Worm (Caenorhabditis elegans) whole organism, L3 larva: Measurements from ENCODE around the gene C16C4.1.

Experiments used
- R02D3.7 ChIP-seq: fragments of 150-350 bp; optimal IDR thresholded peaks from 2 replicates; lab custom pipeline; 2014; ENCODE audit warnings: missing biosample characterization, missing genetic modification characterization
- ZK546.5 ChIP-seq: sonication (generic microtip); optimal IDR thresholded peaks from 2 replicates; lab custom pipeline; 2017; ENCODE audit warnings: missing biosample characterization, missing genetic modification characterization
- aly-2 ChIP-seq: fragments of 150-350 bp; optimal IDR thresholded peaks from 2 replicates; lab custom pipeline; 2014; ENCODE audit warnings: missing biosample characterization, missing genetic modification characterization
- ceh-28 ChIP-seq: fragments of 150-350 bp; optimal IDR thresholded peaks from 2 replicates; lab custom pipeline; 2014; ENCODE audit warnings: missing biosample characterization, missing genetic modification reagents, missing genetic modification characterization
- ceh-82 ChIP-seq: fragments of 150-350 bp; optimal IDR thresholded peaks from 2 replicates; lab custom pipeline; 2014; ENCODE audit warnings: missing biosample characterization, missing genetic modification characterization
- ceh-9 ChIP-seq: sonication (generic microtip); optimal IDR thresholded peaks from 2 replicates; lab custom pipeline; 2018; ENCODE audit warnings: missing biosample characterization, missing genetic modification characterization
- egl-27 ChIP-seq: sonication (generic microtip); optimal IDR thresholded peaks from 4 replicates; lab custom pipeline; 2017; ENCODE audit warnings: missing biosample characterization, missing genetic modification reagents, missing genetic modification characterization
- egl-5 ChIP-seq: fragments of 150-350 bp; optimal IDR thresholded peaks from 2 replicates; lab custom pipeline; 2017; ENCODE audit warnings: missing biosample characterization, missing genetic modification reagents, missing genetic modification characterization, inconsistent platforms
- elt-1 ChIP-seq: fragments of 150-350 bp; optimal IDR thresholded peaks from 2 replicates; lab custom pipeline; 2014; ENCODE audit warnings: missing biosample characterization, missing genetic modification characterization
- elt-2 ChIP-seq: sonication (generic microtip); optimal IDR thresholded peaks from 2 replicates; lab custom pipeline; 2016; ENCODE audit warnings: missing genetic modification reagents, mild to moderate bottlenecking, missing genetic modification characterization, missing compliant biosample characterization
- eor-1 ChIP-seq, 2 experiments: fragments of 150-350 bp; optimal IDR thresholded peaks; 2 replicates each; lab custom pipeline; 2014 to 2018; ENCODE audit warnings: missing biosample characterization in 2 of 2, missing genetic modification characterization in 2 of 2
- fkh-10 ChIP-seq: sonication (generic microtip); optimal IDR thresholded peaks from 2 replicates; lab custom pipeline; 2017; ENCODE audit warnings: missing biosample characterization, missing genetic modification reagents, missing genetic modification characterization
- fkh-2 ChIP-seq: fragments of 150-350 bp; optimal IDR thresholded peaks from 2 replicates; lab custom pipeline; 2014; ENCODE audit warnings: missing biosample characterization, missing genetic modification reagents, missing genetic modification characterization
- fos-1 ChIP-seq: fragments of 150-350 bp; optimal IDR thresholded peaks from 2 replicates; lab custom pipeline; 2014; ENCODE audit warnings: missing biosample characterization, missing genetic modification characterization
- hmg-11 ChIP-seq: sonication (generic microtip); optimal IDR thresholded peaks from 2 replicates; lab custom pipeline; 2016; ENCODE audit warnings: missing genetic modification characterization, missing compliant biosample characterization
- lsy-12 ChIP-seq: sonication (generic microtip); optimal IDR thresholded peaks from 2 replicates; lab custom pipeline; 2016; ENCODE audit warnings: mild to moderate bottlenecking, missing genetic modification characterization, missing compliant biosample characterization
- mdl-1 ChIP-seq: fragments of 150-350 bp; optimal IDR thresholded peaks from 2 replicates; lab custom pipeline; 2014; ENCODE audit warnings: missing biosample characterization, missing genetic modification characterization
- mml-1 ChIP-seq: fragments of 150-350 bp; sonication (generic microtip); optimal IDR thresholded peaks from 3 replicates; lab custom pipeline; 2014; ENCODE audit warnings: missing biosample characterization, missing genetic modification characterization
- nfya-1 ChIP-seq: sonication (generic microtip); optimal IDR thresholded peaks from 2 replicates; lab custom pipeline; 2017; ENCODE audit warnings: missing genetic modification characterization, mild to moderate bottlenecking, missing compliant biosample characterization, antibody characterized with exemption, moderate library complexity; ENCODE audit not compliant: insufficient read depth
- nhr-12 ChIP-seq: fragments of 150-350 bp; optimal IDR thresholded peaks from 2 replicates; lab custom pipeline; 2014; ENCODE audit warnings: missing biosample characterization, missing genetic modification characterization
- nhr-25 ChIP-seq: sonication (generic microtip); optimal IDR thresholded peaks from 2 replicates; lab custom pipeline; 2017; ENCODE audit warnings: missing biosample characterization, missing genetic modification characterization
- nhr-43 ChIP-seq: sonication (generic microtip); optimal IDR thresholded peaks from 2 replicates; lab custom pipeline; 2016; ENCODE audit warnings: mild to moderate bottlenecking, missing genetic modification characterization, missing compliant biosample characterization; ENCODE audit not compliant: poor library complexity, severe bottlenecking
- nhr-67 ChIP-seq: fragments of 150-350 bp; optimal IDR thresholded peaks from 2 replicates; lab custom pipeline; 2014; ENCODE audit warnings: missing biosample characterization, missing genetic modification characterization
- nhr-76 ChIP-seq: fragments of 150-350 bp; sonication (generic microtip); optimal IDR thresholded peaks from 5 replicates; lab custom pipeline; 2014; ENCODE audit warnings: missing biosample characterization, missing genetic modification characterization
- nhr-77 ChIP-seq: fragments of 150-350 bp; optimal IDR thresholded peaks from 2 replicates; lab custom pipeline; 2014; ENCODE audit warnings: missing biosample characterization, missing genetic modification characterization
- pha-4 ChIP-seq: fragments of 150-350 bp; optimal IDR thresholded peaks from 2 replicates; lab custom pipeline; 2014; ENCODE audit warnings: missing biosample characterization, missing genetic modification reagents, missing genetic modification characterization
- pqm-1 ChIP-seq: fragments of 150-350 bp; optimal IDR thresholded peaks from 2 replicates; lab custom pipeline; 2017; ENCODE audit warnings: missing biosample characterization, missing genetic modification characterization, inconsistent platforms
- sea-2 ChIP-seq: fragments of 150-350 bp; sonication (generic microtip); optimal IDR thresholded peaks from 4 replicates; lab custom pipeline; 2014; ENCODE audit warnings: missing biosample characterization, missing genetic modification reagents, missing genetic modification characterization
- snpc-4 ChIP-seq: fragments of 150-350 bp; optimal IDR thresholded peaks from 2 replicates; lab custom pipeline; 2014; ENCODE audit warnings: missing biosample characterization, missing genetic modification characterization
- tbx-2 ChIP-seq: sonication (generic microtip); optimal IDR thresholded peaks from 2 replicates; lab custom pipeline; 2016; ENCODE audit warnings: mild to moderate bottlenecking, missing genetic modification characterization, missing compliant biosample characterization
- unc-39 ChIP-seq: sonication (generic microtip); optimal IDR thresholded peaks from 4 replicates; lab custom pipeline; 2017; ENCODE audit warnings: missing biosample characterization, missing genetic modification characterization
- zag-1 ChIP-seq: fragments of 150-350 bp; optimal IDR thresholded peaks from 2 replicates; lab custom pipeline; 2014; ENCODE audit warnings: missing biosample characterization, missing genetic modification characterization
- ztf-11 ChIP-seq: fragments of 150-350 bp; optimal IDR thresholded peaks from 2 replicates; lab custom pipeline; 2014; ENCODE audit warnings: missing biosample characterization, missing genetic modification characterization
- ztf-4 ChIP-seq: fragments of 150-350 bp; optimal IDR thresholded peaks from 2 replicates; lab custom pipeline; 2014; ENCODE audit warnings: missing biosample characterization, missing genetic modification characterization

C16C4.1 gene

DNA sequence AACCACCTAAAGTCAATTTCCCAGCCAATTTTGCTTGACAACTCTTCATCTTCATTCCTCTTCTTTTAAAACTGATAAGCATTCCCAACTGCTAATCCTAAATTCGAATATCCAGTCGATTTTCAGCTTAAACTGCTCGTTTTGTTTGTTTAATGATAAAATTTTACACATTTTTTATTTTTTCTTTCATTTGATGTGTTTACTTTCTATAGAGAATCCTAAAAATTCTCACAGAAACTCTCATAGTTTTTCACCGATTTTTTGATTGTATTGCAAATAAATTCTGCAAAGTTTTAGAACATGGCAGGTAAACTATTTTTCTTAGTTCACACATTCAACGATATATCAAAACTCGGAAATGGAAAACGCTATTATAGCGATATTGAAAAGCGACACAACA is 1.8 kb downstream of the C16C4.1 start, which contains the start of gene math-25:
Gene math-25, plus strand, starts transcription at position 301 of the 400 bp plus-strand sequence.
- TF ChIP-seq sea-2 (GFP tag; lab: Kevin White, UChicago) (no peak), pha-4 (no peak), nhr-25 (tag; lab: Kevin White, UChicago) (no peak), mml-1 (no peak), mdl-1 (no peak), snpc-4 (tag; lab: Kevin White, UChicago) (no peak), ztf-4 (no peak), elt-2 (tag; lab: Kevin White, UChicago) (no peak), eor-1 (tag; optimal IDR thresholded peaks at IDR 0.05; lab: Kevin White, UChicago) (no peak), nhr-43 (tag; lab: Kevin White, UChicago) (no peak), nhr-76 (tag; lab: Kevin White, UChicago) (no peak), ztf-11 (no peak), zag-1 (no peak), aly-2 (tag; lab: Kevin White, UChicago) (no peak), nhr-77 (no peak), fkh-2 (no peak), pqm-1 (tag; lab: Kevin White, UChicago) (no peak)

DNA sequence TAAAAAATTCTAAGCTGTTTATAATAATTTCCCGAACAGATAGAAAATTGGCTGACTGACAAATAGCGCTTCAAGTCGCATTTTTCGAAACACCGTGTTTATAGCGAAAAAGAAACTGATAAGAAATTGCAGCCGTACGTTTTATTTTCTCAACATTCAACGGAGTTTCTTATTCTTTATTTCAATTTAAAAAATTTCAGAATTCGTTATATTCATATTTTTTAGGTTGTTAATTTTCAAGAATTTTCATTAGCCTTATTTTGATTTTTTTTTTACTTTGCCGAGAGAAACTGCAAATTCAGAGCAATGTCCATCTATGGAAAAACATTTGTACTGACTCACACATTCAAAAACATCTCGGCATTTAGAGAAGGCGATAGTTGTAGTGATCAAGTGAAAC is 3.9 kb downstream of the C16C4.1 start, which contains the start of gene C46F9.6:
Gene C46F9.6, plus strand, starts transcription at position 301 of the 400 bp plus-strand sequence.
- TF ChIP-seq eor-1 (tag; optimal IDR thresholded peaks at IDR 0.05; lab: Kevin White, UChicago) (no peak), elt-2 (tag; lab: Kevin White, UChicago) (peak; percentile 19)

DNA sequence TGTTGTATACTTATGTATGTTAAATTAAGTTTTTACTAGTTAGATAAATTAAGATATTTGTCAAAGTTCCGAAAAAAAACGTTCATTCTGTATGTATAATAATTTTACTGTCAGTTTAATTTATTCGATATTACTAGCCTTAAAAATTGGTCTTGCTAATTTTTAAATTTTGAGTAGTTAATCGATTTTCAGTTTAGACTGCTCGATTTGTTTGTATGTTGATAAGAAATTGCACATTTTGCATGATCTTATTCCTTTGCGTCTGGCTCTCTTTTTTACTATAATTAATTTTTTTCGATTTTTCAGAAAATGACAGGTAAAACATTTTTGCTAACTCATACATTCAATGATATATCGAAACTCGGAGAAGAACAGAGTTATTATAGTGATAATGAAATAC is 5.9 kb downstream of the C16C4.1 start, which contains the start of gene math-24:
Gene math-24, plus strand, starts transcription at position 301 of the 400 bp plus-strand sequence.
- TF ChIP-seq mdl-1: no peak
- no peak for TF ChIP-seq egl-27 (tag; lab: Kevin White, UChicago)
- no peak for TF ChIP-seq ceh-82 (tag; lab: Kevin White, UChicago)
- TF ChIP-seq ceh-28 (tag; lab: Kevin White, UChicago): no peak
- no peak for TF ChIP-seq aly-2 (tag; lab: Kevin White, UChicago)
- no peak for TF ChIP-seq fos-1
- TF ChIP-seq elt-2 (tag; lab: Kevin White, UChicago): no peak
- TF ChIP-seq sea-2 (GFP tag; lab: Kevin White, UChicago): no peak
- TF ChIP-seq nhr-12 (tag; lab: Kevin White, UChicago): no peak
- no peak for TF ChIP-seq nfya-1 (tag; lab: Kevin White, UChicago)
- TF ChIP-seq ceh-9 (tag; lab: Kevin White, UChicago): no peak
- no peak for TF ChIP-seq egl-5 (tag; lab: Kevin White, UChicago)
- TF ChIP-seq nhr-67: no peak
- no peak for TF ChIP-seq zag-1
- no peak for TF ChIP-seq eor-1 (tag; optimal IDR thresholded peaks at IDR 0.05; lab: Kevin White, UChicago)
- no peak for TF ChIP-seq fkh-10 (GFP tag; lab: Kevin White, UChicago)
- no peak for TF ChIP-seq elt-1 (tag; lab: Kevin White, UChicago)
- no peak for TF ChIP-seq ztf-4
- TF ChIP-seq R02D3.7 (tag; lab: Kevin White, UChicago): no peak

DNA sequence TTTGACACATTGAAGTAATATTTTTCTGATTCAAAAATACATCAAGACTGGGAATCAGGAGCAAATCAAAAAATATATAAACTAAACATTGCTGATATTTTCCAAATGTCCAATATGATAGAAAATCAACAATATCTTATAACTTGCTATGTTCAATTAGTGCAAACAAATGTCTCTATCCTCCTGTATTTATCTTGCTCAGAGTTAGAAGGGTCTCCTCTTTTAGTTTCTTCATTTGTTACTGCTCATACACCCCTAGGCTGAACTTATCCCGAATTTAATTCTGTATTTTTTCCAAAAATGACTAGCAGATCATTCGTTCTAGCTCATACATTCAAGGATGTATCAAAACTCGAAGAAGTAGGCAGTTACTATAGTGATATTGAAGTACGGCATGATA is 8.0 kb downstream of the C16C4.1 start, which contains the start of gene math-23:
Gene math-23, plus strand, starts transcription at position 301 of the 400 bp plus-strand sequence.
- TF ChIP-seq tbx-2 (no peak), ZK546.5 (no peak), mml-1 (no peak), nhr-76 (tag; lab: Kevin White, UChicago) (no peak), lsy-12 (no peak), ztf-11 (no peak), unc-39 (tag; lab: Kevin White, UChicago) (no peak), nhr-43 (tag; lab: Kevin White, UChicago) (no peak), hmg-11 (tag; lab: Kevin White, UChicago) (no peak), nfya-1 (tag; lab: Kevin White, UChicago) (no peak)

DNA sequence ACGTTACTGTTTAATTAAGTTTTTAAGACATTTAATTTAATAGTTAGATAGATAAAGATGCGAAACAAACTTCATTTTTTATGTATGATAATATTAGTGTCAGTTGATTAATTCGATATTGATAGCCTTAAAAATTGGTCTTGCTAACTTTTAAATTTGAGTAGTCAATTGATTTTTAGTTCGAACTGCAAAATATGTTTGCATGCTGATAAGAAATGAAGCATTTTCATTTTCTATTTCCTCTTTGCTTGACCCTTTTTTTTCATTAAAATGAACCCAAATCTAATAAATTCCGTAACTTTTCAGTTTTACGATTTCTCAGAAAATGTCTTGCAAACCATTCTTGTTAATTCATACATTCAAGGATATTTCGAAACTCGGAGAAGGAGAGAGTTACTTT is 11.1 kb downstream of the C16C4.1 start, which contains the start of gene math-22:
Gene math-22, plus strand, starts transcription at position 301 of the 400 bp plus-strand sequence.
- peak; percentile 16 for TF ChIP-seq pqm-1 (tag; lab: Kevin White, UChicago)
- TF ChIP-seq ceh-28 (tag; lab: Kevin White, UChicago): no peak
